Worm (Caenorhabditis elegans) whole organism, young adult: ENCODE results near the gene R10E11.6.

Source experiments
- B0261.1 ChIP-seq: sonication (generic microtip); optimal IDR thresholded peaks from 2 replicates; lab custom pipeline; 2016; ENCODE audit warnings: mild to moderate bottlenecking, missing genetic modification characterization, moderate library complexity, missing compliant biosample characterization
- C06A6.2 ChIP-seq: fragments of 200-800 bp; sonication (Bioruptor generic); conservative IDR thresholded peaks from 2 replicates; pipeline ENCODE4 v1.3.6; 2022; ENCODE audit warnings: missing genetic modification characterization, missing compliant biosample characterization
- C17E4.6 ChIP-seq: fragments of 200-800 bp; sonication (Bioruptor generic); IDR thresholded peaks from 2 replicates; pipeline ENCODE4 v1.3.6; 2022; ENCODE audit warnings: missing genetic modification reagents, missing genetic modification characterization, missing compliant biosample characterization
- D2030.7 ChIP-seq: fragments of 200-800 bp; sonication (Bioruptor generic); IDR thresholded peaks from 2 replicates; pipeline ENCODE4 v1.3.6; 2022; ENCODE audit warnings: missing genetic modification reagents, missing genetic modification characterization, missing compliant biosample characterization
- F22D6.2 ChIP-seq: sonication (generic microtip); optimal IDR thresholded peaks from 2 replicates; lab custom pipeline; 2016; ENCODE audit warnings: mild to moderate bottlenecking, missing genetic modification characterization, missing compliant biosample characterization
- F33H1.4 ChIP-seq: fragments of 200-800 bp; sonication (Bioruptor generic); IDR thresholded peaks from 2 replicates; pipeline ENCODE4 v1.3.6; 2022; ENCODE audit warnings: missing genetic modification reagents, missing genetic modification characterization, missing compliant biosample characterization
- F57A8.1 ChIP-seq: fragments of 200-800 bp; sonication (Bioruptor generic); optimal IDR thresholded peaks from 2 replicates; lab custom pipeline; 2018; ENCODE audit warnings: mild to moderate bottlenecking, missing genetic modification characterization, moderate library complexity, missing compliant biosample characterization
- Y95B8A.8 ChIP-seq: fragments of 200-800 bp; sonication (Bioruptor generic); IDR thresholded peaks from 2 replicates; pipeline ENCODE4 v1.3.6; 2022; ENCODE audit warnings: missing genetic modification reagents, missing genetic modification characterization, missing compliant biosample characterization
- ama-1 ChIP-seq, 3 experiments: fragments of 150-350 bp in 1 of 3; sonication (generic microtip) in 2 of 3; optimal IDR thresholded peaks; 2 replicates each; lab custom pipeline; 2014 to 2018; ENCODE audit warnings: missing biosample characterization in 2 of 3, missing genetic modification characterization in 2 of 3, missing genetic modification reagents in 2 of 3
- aptf-2 ChIP-seq: fragments of 200-800 bp; sonication (Bioruptor generic); conservative IDR thresholded peaks from 2 replicates; pipeline ENCODE4 v1.3.6; 2022; ENCODE audit warnings: missing genetic modification reagents, missing genetic modification characterization, missing compliant biosample characterization
- attf-5 ChIP-seq: fragments of 200-800 bp; sonication (Bioruptor generic); optimal IDR thresholded peaks from 2 replicates; lab custom pipeline; 2018; ENCODE audit warnings: mild to moderate bottlenecking, missing genetic modification characterization, missing compliant biosample characterization
- attf-6 ChIP-seq: fragments of 200-800 bp; sonication (Bioruptor generic); IDR thresholded peaks from 2 replicates; pipeline ENCODE4 v1.3.6; 2022; ENCODE audit warnings: missing genetic modification reagents, missing genetic modification characterization, missing compliant biosample characterization
- bed-1 ChIP-seq: fragments of 200-800 bp; sonication (Bioruptor generic); IDR thresholded peaks from 2 replicates; pipeline ENCODE4 v1.3.6; 2022; ENCODE audit warnings: missing genetic modification reagents, missing genetic modification characterization, missing compliant biosample characterization
- bed-2 ChIP-seq: fragments of 200-800 bp; sonication (Bioruptor generic); IDR thresholded peaks from 2 replicates; pipeline ENCODE4 v1.3.6; 2022; ENCODE audit warnings: missing genetic modification reagents, missing genetic modification characterization, missing compliant biosample characterization
- ceh-27 ChIP-seq: fragments of 200-800 bp; sonication (Bioruptor generic); optimal IDR thresholded peaks from 2 replicates; lab custom pipeline; 2018; ENCODE audit warnings: mild to moderate bottlenecking, missing genetic modification characterization, moderate library complexity, missing compliant biosample characterization
- ceh-79 ChIP-seq: sonication (generic microtip); optimal IDR thresholded peaks from 2 replicates; lab custom pipeline; 2017; ENCODE audit warnings: mild to moderate bottlenecking, missing genetic modification characterization, missing compliant biosample characterization
- ceh-91 ChIP-seq: fragments of 200-800 bp; sonication (Bioruptor generic); IDR thresholded peaks from 2 replicates; pipeline ENCODE4 v1.3.6; 2022; ENCODE audit warnings: missing genetic modification reagents, missing genetic modification characterization, missing compliant biosample characterization
- dpl-1 ChIP-seq: fragments of 150-350 bp; optimal IDR thresholded peaks from 2 replicates; lab custom pipeline; 2014; ENCODE audit warnings: missing biosample characterization, missing genetic modification reagents, missing genetic modification characterization
- efl-1 ChIP-seq: fragments of 150-350 bp; optimal IDR thresholded peaks from 2 replicates; lab custom pipeline; 2014; ENCODE audit warnings: missing biosample characterization, missing genetic modification reagents, missing genetic modification characterization
- egl-18 ChIP-seq: fragments of 200-800 bp; sonication (Bioruptor generic); IDR thresholded peaks from 2 replicates; pipeline ENCODE4 v1.3.6; 2022; ENCODE audit warnings: missing genetic modification reagents, missing genetic modification characterization, missing compliant biosample characterization
- egl-44 ChIP-seq: fragments of 200-800 bp; sonication (Bioruptor generic); IDR thresholded peaks from 2 replicates; pipeline ENCODE4 v1.3.6; 2022; ENCODE audit warnings: missing genetic modification reagents, missing genetic modification characterization, missing compliant biosample characterization
- ekl-4 ChIP-seq: fragments of 200-800 bp; sonication (Bioruptor generic); IDR thresholded peaks from 2 replicates; pipeline ENCODE4 v1.3.6; 2022; ENCODE audit warnings: missing genetic modification reagents, missing genetic modification characterization, missing compliant biosample characterization
- fkh-3 ChIP-seq: sonication (generic microtip); optimal IDR thresholded peaks from 2 replicates; lab custom pipeline; 2016; ENCODE audit warnings: mild to moderate bottlenecking, missing genetic modification characterization, missing compliant biosample characterization
- gei-17 ChIP-seq: fragments of 200-800 bp; sonication (Bioruptor generic); optimal IDR thresholded peaks from 2 replicates; lab custom pipeline; 2018; ENCODE audit warnings: mild to moderate bottlenecking, missing genetic modification characterization, missing compliant biosample characterization
- hlh-26 ChIP-seq: fragments of 200-800 bp; sonication (Bioruptor generic); conservative IDR thresholded peaks from 2 replicates; pipeline ENCODE4 v1.3.6; 2022; ENCODE audit warnings: missing genetic modification reagents, missing genetic modification characterization, missing compliant biosample characterization
- hmg-1.2 ChIP-seq: fragments of 200-800 bp; sonication (Bioruptor generic); IDR thresholded peaks from 2 replicates; pipeline ENCODE4 v1.3.6; 2022; ENCODE audit warnings: missing genetic modification reagents, missing genetic modification characterization, missing compliant biosample characterization
- hrde-1 ChIP-seq: sonication (generic microtip); optimal IDR thresholded peaks from 2 replicates; lab custom pipeline; 2016; ENCODE audit warnings: missing genetic modification characterization, mild to moderate bottlenecking, missing compliant biosample characterization, moderate library complexity, missing genotype, missing genetic modification reagents, borderline replicate concordance
- hsf-1 ChIP-seq: fragments of 200-800 bp; sonication (Bioruptor generic); IDR thresholded peaks from 2 replicates; pipeline ENCODE4 v1.3.6; 2022; ENCODE audit warnings: missing genetic modification reagents, missing genetic modification characterization, missing compliant biosample characterization
- let-607 ChIP-seq, 2 experiments: fragments of 200-800 bp in 1 of 2; sonication (Bioruptor generic) in 1 of 2; sonication (generic microtip) in 1 of 2; optimal IDR thresholded peaks; 2 replicates each; lab custom pipeline; 2016 to 2018; ENCODE audit warnings: mild to moderate bottlenecking in 2 of 2, missing compliant biosample characterization in 2 of 2, missing genetic modification characterization in 2 of 2, moderate library complexity in 2 of 2, missing genotype in 1 of 2
- lin-35 ChIP-seq, 3 experiments: fragments of 150-350 bp in 2 of 3; sonication (generic microtip) in 1 of 3; optimal IDR thresholded peaks; 2 replicates each; lab custom pipeline; 2014 to 2018; ENCODE audit warnings: missing biosample characterization in 3 of 3, missing genetic modification characterization in 3 of 3, missing genetic modification reagents in 3 of 3
- madf-10 ChIP-seq: sonication (generic microtip); optimal IDR thresholded peaks from 2 replicates; lab custom pipeline; 2016; ENCODE audit warnings: mild to moderate bottlenecking, missing genetic modification characterization, missing compliant biosample characterization
- madf-3 ChIP-seq: fragments of 200-800 bp; sonication (Bioruptor generic); IDR thresholded peaks from 2 replicates; pipeline ENCODE4 v1.3.6; 2022; ENCODE audit warnings: missing genetic modification reagents, missing genetic modification characterization, missing compliant biosample characterization
- mxl-1 ChIP-seq: sonication (generic microtip); optimal IDR thresholded peaks from 2 replicates; lab custom pipeline; 2016; ENCODE audit warnings: missing genetic modification characterization, missing compliant biosample characterization
- nfya-2 ChIP-seq: fragments of 200-800 bp; sonication (Bioruptor generic); IDR thresholded peaks from 2 replicates; pipeline ENCODE4 v1.3.6; 2022; ENCODE audit warnings: missing genetic modification reagents, missing genetic modification characterization, missing compliant biosample characterization
- nhr-90 ChIP-seq: sonication (generic microtip); optimal IDR thresholded peaks from 2 replicates; lab custom pipeline; 2016; ENCODE audit warnings: missing genotype, mild to moderate bottlenecking, missing genetic modification characterization, missing compliant biosample characterization
- pbrm-1 ChIP-seq: fragments of 200-800 bp; sonication (Bioruptor generic); IDR thresholded peaks from 2 replicates; pipeline ENCODE4 v1.3.6; 2022; ENCODE audit warnings: missing genetic modification reagents, missing genetic modification characterization, missing compliant biosample characterization
- rcor-1 ChIP-seq: fragments of 200-800 bp; sonication (Bioruptor generic); IDR thresholded peaks from 2 replicates; pipeline ENCODE4 v1.3.6; 2022; ENCODE audit warnings: missing genetic modification reagents, missing genetic modification characterization, missing compliant biosample characterization
- repo-1 ChIP-seq: sonication (generic microtip); optimal IDR thresholded peaks from 2 replicates; lab custom pipeline; 2017; ENCODE audit warnings: mild to moderate bottlenecking, missing genetic modification characterization, missing compliant biosample characterization
- sdz-38 ChIP-seq: sonication (generic microtip); optimal IDR thresholded peaks from 2 replicates; lab custom pipeline; 2016; ENCODE audit warnings: missing genotype, missing genetic modification characterization, missing compliant biosample characterization
- snpc-1.3 ChIP-seq: sonication (generic microtip); optimal IDR thresholded peaks from 2 replicates; lab custom pipeline; 2017; ENCODE audit warnings: missing genetic modification characterization, mild to moderate bottlenecking, missing compliant biosample characterization, antibody characterized with exemption, moderate library complexity, missing genotype, missing genetic modification reagents; ENCODE audit not compliant: insufficient read depth
- snpc-3.4 ChIP-seq: sonication (generic microtip); optimal IDR thresholded peaks from 2 replicates; lab custom pipeline; 2017; ENCODE audit warnings: missing genetic modification characterization, mild to moderate bottlenecking, missing compliant biosample characterization, antibody characterized with exemption, moderate library complexity, missing genotype, missing genetic modification reagents
- snpc-4 ChIP-seq, 5 experiments: fragments of 150-350 bp in 1 of 5; sonication (generic microtip) in 4 of 5; optimal IDR thresholded peaks; 2 replicates each; lab custom pipeline; 2014 to 2018; ENCODE audit warnings: missing genetic modification characterization in 5 of 5, missing biosample characterization in 3 of 5, antibody characterized with exemption in 2 of 5, mild to moderate bottlenecking in 2 of 5, missing compliant biosample characterization in 2 of 5, missing genotype in 2 of 5, moderate library complexity in 2 of 5, missing genetic modification reagents in 1 of 5
- tbp1 ChIP-seq: fragments of 200-800 bp; sonication (Bioruptor generic); optimal IDR thresholded peaks from 2 replicates; lab custom pipeline; 2018; ENCODE audit warnings: mild to moderate bottlenecking, missing genetic modification characterization, missing compliant biosample characterization
- tlf-1 ChIP-seq: fragments of 200-800 bp; sonication (Bioruptor generic); optimal IDR thresholded peaks from 2 replicates; lab custom pipeline; 2018; ENCODE audit warnings: mild to moderate bottlenecking, missing genetic modification characterization, missing compliant biosample characterization
- unc-130 ChIP-seq: sonication (generic microtip); optimal IDR thresholded peaks from 2 replicates; lab custom pipeline; 2016; ENCODE audit warnings: missing genetic modification reagents, missing genetic modification characterization, missing compliant biosample characterization
- ztf-22 ChIP-seq: fragments of 200-800 bp; sonication (Bioruptor generic); optimal IDR thresholded peaks from 2 replicates; lab custom pipeline; 2018; ENCODE audit warnings: mild to moderate bottlenecking, missing genetic modification characterization, moderate library complexity, missing compliant biosample characterization
- ztf-3 ChIP-seq: fragments of 200-800 bp; sonication (Bioruptor generic); optimal IDR thresholded peaks from 2 replicates; lab custom pipeline; 2018; ENCODE audit warnings: mild to moderate bottlenecking, missing genetic modification characterization, missing compliant biosample characterization

Gene R10E11.6

DNA sequence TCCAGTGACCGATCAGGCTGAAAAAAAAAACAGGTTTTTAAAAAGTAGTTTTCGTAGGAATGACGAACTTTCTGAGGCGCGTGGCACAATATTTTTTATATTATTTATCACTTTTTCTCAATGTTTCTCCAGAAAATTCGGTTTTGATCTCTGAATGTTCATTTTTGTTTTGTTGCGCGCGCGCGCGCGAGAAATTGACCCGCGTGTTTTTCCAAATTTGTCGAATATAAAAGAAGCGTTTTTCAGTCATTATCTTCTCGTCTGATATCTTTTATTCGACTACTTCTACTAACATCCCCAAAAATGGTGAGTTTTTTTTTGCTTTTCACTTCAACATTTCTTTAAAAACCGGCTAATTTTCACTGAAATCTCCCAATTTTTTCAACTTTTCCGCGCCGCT lies 24.0 kb upstream of the R10E11.6 start, which contains the start of gene rmd-1:
Gene rmd-1, plus strand, starts transcription at position 247 of the 400 bp plus-strand sequence.
- TF ChIP-seq ekl-4 (GFP tag; lab: Robert Waterston, UW) (peak; percentile 9; the same call in 1 of the 2 replicates), F57A8.1 (GFP tag; lab: Kevin White, UChicago) (no peak), hrde-1 (no peak), gei-17 (GFP tag; lab: Kevin White, UChicago) (no peak), ama-1 (optimal IDR thresholded peaks at IDR 0.05; lab: Kevin White, UChicago) (no peak), ama-1 (GFP tag; optimal IDR thresholded peaks at IDR 0.05; lab: Kevin White, UChicago) (no peak), attf-6 (GFP tag; lab: Robert Waterston, UW) (no peak), Y95B8A.8 (GFP tag; lab: Robert Waterston, UW) (0 out of 2 replicates have a peak, but pooled peaks have one; percentile 40), ceh-27 (no peak), hmg-1.2 (GFP tag; lab: Robert Waterston, UW) (peak; percentile 17; the same call in 1 of the 2 replicates), mxl-1 (tag; lab: Kevin White, UChicago) (no peak), tbp1 (peak; percentile 1), pbrm-1 (GFP tag; lab: Robert Waterston, UW) (no peak), lin-35 (GFP tag; optimal IDR thresholded peaks at IDR 0.05; lab: Kevin White, UChicago) (peak in 2 of 3 experiments; percentile 2 to 13), madf-10 (tag; lab: Kevin White, UChicago) (no peak), C06A6.2 (GFP tag; lab: Robert Waterston, UW) (no peak), bed-2 (GFP tag; lab: Robert Waterston, UW) (no peak), nfya-2 (no peak), ztf-22 (GFP tag; lab: Kevin White, UChicago) (no peak), egl-18 (GFP tag; lab: Robert Waterston, UW) (no peak), repo-1 (tag; lab: Kevin White, UChicago) (no peak), D2030.7 (peak; percentile 57; the same call in 1 of the 2 replicates), B0261.1 (tag; lab: Kevin White, UChicago) (no peak), aptf-2 (no peak), ceh-79 (tag; lab: Kevin White, UChicago) (no peak), attf-5 (no peak), unc-130 (GFP tag; lab: Kevin White, UChicago) (peak; percentile 45), snpc-1.3 (tag; lab: Kevin White, UChicago) (peak; percentile 29), F22D6.2 (tag; lab: Kevin White, UChicago) (no peak), madf-3 (peak; percentile 8; the same call in 1 of the 2 replicates), sdz-38 (tag; lab: Kevin White, UChicago) (no peak), let-607 (tag; optimal IDR thresholded peaks at IDR 0.05; lab: Kevin White, UChicago) (no peak), hlh-26 (GFP tag; lab: Robert Waterston, UW) (no peak), rcor-1 (GFP tag; lab: Robert Waterston, UW) (peak; percentile 42; the same call in 1 of the 2 replicates), efl-1 (peak; percentile 94), hsf-1 (peak; percentile 94), ztf-3 (GFP tag; lab: Kevin White, UChicago) (no peak), ceh-91 (peak; percentile 52; the same call in 1 of the 2 replicates), dpl-1 (peak; percentile 79), tlf-1 (GFP tag; lab: Kevin White, UChicago) (peak; percentile 8), snpc-3.4 (tag; lab: Kevin White, UChicago) (peak; percentile 71), bed-1 (GFP tag; lab: Robert Waterston, UW) (no peak), F33H1.4 (GFP tag; lab: Robert Waterston, UW) (peak; percentile 72), nhr-90 (no peak), snpc-4 (GFP tag; optimal IDR thresholded peaks at IDR 0.05; lab: Kevin White, UChicago) (no peak), snpc-4 (tag; optimal IDR thresholded peaks at IDR 0.05; lab: Kevin White, UChicago) (no peak), egl-44 (no peak), C17E4.6 (GFP tag; lab: Robert Waterston, UW) (0 out of 2 replicates have a peak, but pooled peaks have one; percentile 42), fkh-3 (tag; lab: Kevin White, UChicago) (no peak)
